Fruit fly (Drosophila melanogaster): ENCODE data around the gene TfIIA-L.

Gene TfIIA-L

dm6 chr3R:27250907-27251306 lies at the start of gene TfIIA-L, which contains the start of gene TTLL6B:
Gene TfIIA-L, plus strand, starts transcription at chr3R:27251112.
Gene TTLL6B, minus strand, starts transcription at chr3R:27251007.
- TF ChIP-seq CG14711 (tag; optimal IDR thresholded peaks at IDR 0.05): no peak
- no peak for TF ChIP-seq toe (GFP tag; optimal IDR thresholded peaks at IDR 0.05)
- TF ChIP-seq ovo (GFP tag; optimal IDR thresholded peaks at IDR 0.05): no peak
- no peak for TF ChIP-seq CG12768 (GFP tag; optimal IDR thresholded peaks at IDR 0.05)
- no peak for TF ChIP-seq CG7101 (tag; optimal IDR thresholded peaks at IDR 0.05)
- no peak for TF ChIP-seq pad (GFP tag; optimal IDR thresholded peaks at IDR 0.05)
- no peak for TF ChIP-seq Hr96 (GFP tag; optimal IDR thresholded peaks at IDR 0.05)
- no peak for TF ChIP-seq cnc (optimal IDR thresholded peaks at IDR 0.05)
- TF ChIP-seq bab1 (GFP tag; optimal IDR thresholded peaks at IDR 0.05): no peak
- TF ChIP-seq Mnt (GFP tag; optimal IDR thresholded peaks at IDR 0.05): no peak
- no peak for TF ChIP-seq CG1620 (GFP tag; optimal IDR thresholded peaks at IDR 0.05)

dm6 chr3R:27201538-27202281 lies 49.2 kb upstream of the TfIIA-L start:
- TF ChIP-seq CG7101 (tag; optimal IDR thresholded peaks at IDR 0.05) (no peak), CG1620 (GFP tag; optimal IDR thresholded peaks at IDR 0.05) (no peak), CG12768 (GFP tag; optimal IDR thresholded peaks at IDR 0.05) (no peak), cic (GFP tag; optimal IDR thresholded peaks at IDR 0.05) (no peak), CG7045 (GFP tag; optimal IDR thresholded peaks at IDR 0.05) (no peak), Hr96 (GFP tag; optimal IDR thresholded peaks at IDR 0.05) (no peak), cnc (optimal IDR thresholded peaks at IDR 0.05) (no peak), tj (GFP tag; optimal IDR thresholded peaks at IDR 0.05) (no peak)

dm6 chr3R:27202330-27202729 lies 48.6 kb upstream of the TfIIA-L start:
- TF ChIP-seq CG5204 (GFP tag; optimal IDR thresholded peaks at IDR 0.05): no peak
- no peak for TF ChIP-seq CG7045 (GFP tag; optimal IDR thresholded peaks at IDR 0.05)
- TF ChIP-seq toe (GFP tag; optimal IDR thresholded peaks at IDR 0.05): no peak
- no peak for TF ChIP-seq cic (GFP tag; optimal IDR thresholded peaks at IDR 0.05)
- TF ChIP-seq ovo (GFP tag; optimal IDR thresholded peaks at IDR 0.05): no peak

- TF ChIP-seq toe (GFP tag; optimal IDR thresholded peaks at IDR 0.05) (no peak), Hr96 (GFP tag; optimal IDR thresholded peaks at IDR 0.05) (no peak), ovo (GFP tag; optimal IDR thresholded peaks at IDR 0.05) (no peak), CG7101 (tag; optimal IDR thresholded peaks at IDR 0.05) (no peak), bab1 (GFP tag; optimal IDR thresholded peaks at IDR 0.05) (no peak), Mnt (GFP tag; optimal IDR thresholded peaks at IDR 0.05) (no peak), CG7045 (GFP tag; optimal IDR thresholded peaks at IDR 0.05) (no peak), CG33017 (tag; optimal IDR thresholded peaks at IDR 0.05) (no peak), Clk (GFP tag; optimal IDR thresholded peaks at IDR 0.05) (no peak)
Observed at dm6 chr3R:27203856-27204255, 47.1 kb upstream of the TfIIA-L start.

dm6 chr3R:27204694-27205414 lies 46.1 kb upstream of the TfIIA-L start:
- no peak for TF ChIP-seq CG7045 (GFP tag; optimal IDR thresholded peaks at IDR 0.05)
- TF ChIP-seq CG7101 (tag; optimal IDR thresholded peaks at IDR 0.05): no peak
- TF ChIP-seq Hr96 (GFP tag; optimal IDR thresholded peaks at IDR 0.05): no peak
- TF ChIP-seq bab1 (GFP tag; optimal IDR thresholded peaks at IDR 0.05): no peak
- no peak for TF ChIP-seq ovo (GFP tag; optimal IDR thresholded peaks at IDR 0.05)
- no peak for TF ChIP-seq tj (GFP tag; optimal IDR thresholded peaks at IDR 0.05)
- no peak for TF ChIP-seq cic (GFP tag; optimal IDR thresholded peaks at IDR 0.05)
- TF ChIP-seq Mnt (GFP tag; optimal IDR thresholded peaks at IDR 0.05): no peak
- no peak for TF ChIP-seq CG1620 (GFP tag; optimal IDR thresholded peaks at IDR 0.05)
- no peak for TF ChIP-seq Clk (GFP tag; optimal IDR thresholded peaks at IDR 0.05)
- no peak for TF ChIP-seq pad (GFP tag; optimal IDR thresholded peaks at IDR 0.05)
- TF ChIP-seq CG33017 (tag; optimal IDR thresholded peaks at IDR 0.05): no peak
- no peak for TF ChIP-seq CG5204 (GFP tag; optimal IDR thresholded peaks at IDR 0.05)
- no peak for TF ChIP-seq CG11617 (GFP tag; optimal IDR thresholded peaks at IDR 0.05)
- no peak for TF ChIP-seq CG12768 (GFP tag; optimal IDR thresholded peaks at IDR 0.05)
- no peak for TF ChIP-seq toe (GFP tag; optimal IDR thresholded peaks at IDR 0.05)

dm6 chr3R:27208724-27209343 lies 42.1 kb upstream of the TfIIA-L start:
- TF ChIP-seq toe (GFP tag; optimal IDR thresholded peaks at IDR 0.05) (no peak), Mnt (GFP tag; optimal IDR thresholded peaks at IDR 0.05) (no peak), tj (GFP tag; optimal IDR thresholded peaks at IDR 0.05) (no peak), CG7101 (tag; optimal IDR thresholded peaks at IDR 0.05) (no peak), CG7045 (GFP tag; optimal IDR thresholded peaks at IDR 0.05) (no peak), Hr96 (GFP tag; optimal IDR thresholded peaks at IDR 0.05) (no peak), CG1620 (GFP tag; optimal IDR thresholded peaks at IDR 0.05) (no peak), ovo (GFP tag; optimal IDR thresholded peaks at IDR 0.05) (no peak), CG12768 (GFP tag; optimal IDR thresholded peaks at IDR 0.05) (no peak), Clk (GFP tag; optimal IDR thresholded peaks at IDR 0.05) (no peak)

Data from whole organism, adult.